Fruit fly (Drosophila melanogaster): ENCODE results near the gene dpr16.
A peak's percentile ranks its signal among the peaks of the same experiment; 100 is the strongest.

Gene dpr16

DNA sequence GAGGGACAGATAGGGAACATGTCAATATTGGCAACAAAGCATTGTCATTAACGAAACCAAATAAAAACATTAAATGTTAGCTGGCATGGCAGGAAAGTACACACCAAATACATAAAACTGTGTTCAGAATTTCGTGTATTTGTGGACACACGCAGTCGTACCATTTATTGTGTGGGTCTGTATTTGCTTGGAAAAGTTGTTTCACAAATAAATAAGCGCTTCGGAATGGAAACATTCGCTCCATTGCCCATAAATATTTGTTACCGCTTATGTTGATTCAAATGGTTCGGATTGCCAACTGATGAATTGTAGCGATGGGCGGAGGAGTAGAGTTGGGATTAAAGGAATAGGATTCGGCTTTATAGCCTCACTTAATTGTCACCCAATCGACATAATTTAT, 42.7 kb upstream of the dpr16 start (continued):
- TF ChIP-seq nerfin-2 (GFP tag; IDR thresholded peaks at IDR 0.05; ENCODE audit: partially characterized antibody): no peak
- peak; percentile 67; the same call in 1 of the 2 replicates for TF ChIP-seq rib (GFP tag; IDR thresholded peaks at IDR 0.05)
- TF ChIP-seq CG8944 (GFP tag; optimal IDR thresholded peaks at IDR 0.05): peak; percentile 73
- TF ChIP-seq pzg (GFP tag; optimal IDR thresholded peaks at IDR 0.05): peak; percentile 6
- TF ChIP-seq gfzf (GFP tag; optimal IDR thresholded peaks at IDR 0.05): peak; percentile 1
- peak; percentile 18; the same call in 1 of the 2 replicates for TF ChIP-seq CkIIα-i1 (GFP tag; IDR thresholded peaks at IDR 0.05)
- peak; percentile 92 for TF ChIP-seq HHEX (GFP tag; optimal IDR thresholded peaks at IDR 0.05)
- TF ChIP-seq Drgx (GFP tag; IDR thresholded peaks at IDR 0.05): no peak
- peak; percentile 82 for TF ChIP-seq fd96Cb (tag; optimal IDR thresholded peaks at IDR 0.05)
- peak; percentile 66 for TF ChIP-seq pnt (GFP tag; optimal IDR thresholded peaks at IDR 0.05)
- TF ChIP-seq gsb (GFP tag; IDR thresholded peaks at IDR 0.05): peak; percentile 61
- no peak for TF ChIP-seq tna (GFP tag; IDR thresholded peaks at IDR 0.05; ENCODE audit: partially characterized antibody)
- peak; percentile 58 for TF ChIP-seq Fer2 (tag; optimal IDR thresholded peaks at IDR 0.05)
- peak in 1 of 2 experiments; percentile 39 for TF ChIP-seq Hr78 (GFP tag; optimal IDR thresholded peaks at IDR 0.05)
- 0 out of 3 replicates have a peak, but pooled peaks have one; percentile 32 for TF ChIP-seq H15 (GFP tag; IDR thresholded peaks at IDR 0.05)
- peak; percentile 53 for TF ChIP-seq CG9876 (GFP tag; optimal IDR thresholded peaks at IDR 0.05)
- peak; percentile 94 for TF ChIP-seq PHDP (tag; optimal IDR thresholded peaks at IDR 0.05)
- TF ChIP-seq esg (GFP tag; conservative IDR thresholded peaks at IDR 0.05): no peak
- TF ChIP-seq Vsx1 (GFP tag; optimal IDR thresholded peaks at IDR 0.05): peak; percentile 91
- TF ChIP-seq CG9797 (GFP tag; optimal IDR thresholded peaks at IDR 0.05): peak; percentile 20
- TF ChIP-seq CG4328 (GFP tag; optimal IDR thresholded peaks at IDR 0.05): peak; percentile 84
- peak; percentile 97 for TF ChIP-seq sens (GFP tag)
- TF ChIP-seq Pdp1 (GFP tag; optimal IDR thresholded peaks at IDR 0.05): peak; percentile 68 to 70
- peak; percentile 66 for TF ChIP-seq D19B (GFP tag; optimal IDR thresholded peaks at IDR 0.05)
- no peak for TF ChIP-seq Aef1 (GFP tag; IDR thresholded peaks at IDR 0.05)
- peak; percentile 84 for TF ChIP-seq Dek (tag; optimal IDR thresholded peaks at IDR 0.05)
- TF ChIP-seq dmrt11E (tag; optimal IDR thresholded peaks at IDR 0.05): peak; percentile 96
- TF ChIP-seq CG1024 (GFP tag; IDR thresholded peaks at IDR 0.05): peak; percentile 36; the same call in 1 of the 2 replicates
- peak; percentile 20 for TF ChIP-seq HmgD (GFP tag; optimal IDR thresholded peaks at IDR 0.05)
- no peak for TF ChIP-seq Trl (optimal IDR thresholded peaks at IDR 0.05)
- peak; percentile 91 for TF ChIP-seq Trl (GFP tag; optimal IDR thresholded peaks at IDR 0.05)
- TF ChIP-seq CG3065 (GFP tag; optimal IDR thresholded peaks at IDR 0.05): peak; percentile 78
- peak; percentile 84 for TF ChIP-seq NC2β (GFP tag; optimal IDR thresholded peaks at IDR 0.05)
- TF ChIP-seq CG43689 (GFP tag; IDR thresholded peaks at IDR 0.05): peak; percentile 60; the same call in 1 of the 2 replicates
- peak; percentile 82 for TF ChIP-seq CG31365 (tag; optimal IDR thresholded peaks at IDR 0.05)
- no peak for TF ChIP-seq CG8478 (optimal IDR thresholded peaks at IDR 0.05)
- TF ChIP-seq Sry-δ (GFP tag; optimal IDR thresholded peaks at IDR 0.05): peak; percentile 47
- TF ChIP-seq CG11398 (GFP tag; optimal IDR thresholded peaks at IDR 0.05): peak; percentile 93
- peak; percentile 50 for TF ChIP-seq phol (tag; optimal IDR thresholded peaks at IDR 0.05)
- TF ChIP-seq CG6654 (GFP tag; optimal IDR thresholded peaks at IDR 0.05): peak; percentile 57
- TF ChIP-seq otp (GFP tag; IDR thresholded peaks at IDR 0.05): peak; percentile 87
- TF ChIP-seq CG17802 (tag; optimal IDR thresholded peaks at IDR 0.05): peak; percentile 18
- peak; percentile 87 for TF ChIP-seq NK7.1 (GFP tag; optimal IDR thresholded peaks at IDR 0.05)
- 0 out of 2 replicates have a peak, but pooled peaks have one; percentile 22 for TF ChIP-seq GATAe (GFP tag; conservative IDR thresholded peaks at IDR 0.05)
- peak; percentile 77 for TF ChIP-seq CG9817 (tag; optimal IDR thresholded peaks at IDR 0.05)
- peak; percentile 80 for TF ChIP-seq btn (GFP tag; optimal IDR thresholded peaks at IDR 0.05)
- peak; percentile 83 for TF ChIP-seq salm (tag; optimal IDR thresholded peaks at IDR 0.05)
- no peak for TF ChIP-seq crol (GFP tag; IDR thresholded peaks at IDR 0.05)
- no peak for TF ChIP-seq Elba2 (GFP tag; optimal IDR thresholded peaks at IDR 0.05)
- peak; percentile 64 for TF ChIP-seq pfk (GFP tag; optimal IDR thresholded peaks at IDR 0.05)
- peak; percentile 97 for TF ChIP-seq ac (GFP tag; optimal IDR thresholded peaks at IDR 0.05)

All from whole organism, embryonic.